Worm (Caenorhabditis elegans) whole organism, L4 larva: ENCODE results near the gene str-2.

Source experiments
- T26A8.4 ChIP-seq: fragments of 200-800 bp; sonication (Bioruptor generic); IDR thresholded peaks from 2 replicates; pipeline ENCODE4 v1.3.6; 2022; ENCODE audit warnings: missing genetic modification characterization, missing compliant biosample characterization
- Y5F2A.4 ChIP-seq: fragments of 200-800 bp; sonication (Bioruptor generic); optimal IDR thresholded peaks from 2 replicates; lab custom pipeline; 2018; ENCODE audit warnings: mild to moderate bottlenecking, missing genetic modification characterization, missing compliant biosample characterization
- ama-1 ChIP-seq: fragments of 150-350 bp; optimal IDR thresholded peaks from 2 replicates; lab custom pipeline; 2014; ENCODE audit warnings: inconsistent platforms, mixed read lengths
- ceh-82 ChIP-seq: sonication (generic microtip); optimal IDR thresholded peaks from 2 replicates; lab custom pipeline; 2017; ENCODE audit warnings: missing biosample characterization, missing genetic modification characterization
- dve-1 ChIP-seq: sonication (generic microtip); optimal IDR thresholded peaks from 2 replicates; lab custom pipeline; 2017; ENCODE audit warnings: antibody characterized with exemption, mild to moderate bottlenecking, missing genetic modification characterization, missing compliant biosample characterization; ENCODE audit not compliant: insufficient read depth
- jun-1 ChIP-seq: fragments of 150-350 bp; optimal IDR thresholded peaks from 2 replicates; lab custom pipeline; 2014; ENCODE audit warnings: missing biosample characterization, missing genetic modification reagents, missing genetic modification characterization
- mep-1 ChIP-seq: fragments of 150-350 bp; sonication (generic microtip); optimal IDR thresholded peaks from 3 replicates; lab custom pipeline; 2014; ENCODE audit warnings: missing biosample characterization, missing genetic modification characterization
- nhr-11 ChIP-seq: fragments of 150-350 bp; optimal IDR thresholded peaks from 2 replicates; lab custom pipeline; 2014; ENCODE audit warnings: missing biosample characterization, missing genetic modification characterization
- nhr-77 ChIP-seq: fragments of 150-350 bp; optimal IDR thresholded peaks from 2 replicates; lab custom pipeline; 2014; ENCODE audit warnings: missing biosample characterization, missing genetic modification characterization
- zag-1 ChIP-seq: fragments of 150-350 bp; optimal IDR thresholded peaks from 2 replicates; lab custom pipeline; 2014; ENCODE audit warnings: missing biosample characterization, missing genetic modification characterization

- TF ChIP-seq jun-1 (no peak), zag-1 (no peak), dve-1 (tag; lab: Kevin White, UChicago) (no peak), nhr-11 (no peak), nhr-77 (no peak), T26A8.4 (GFP tag; lab: Robert Waterston, UW) (no peak), ama-1 (lab: Kevin White, UChicago) (no peak), ceh-82 (tag; lab: Kevin White, UChicago) (no peak), mep-1 (tag; lab: Kevin White, UChicago) (no peak), Y5F2A.4 (GFP tag; lab: Kevin White, UChicago) (no peak)
Observed at ce11 chrV:9796002-9796401, 28.0 kb downstream of the str-2 start.
